Worm (Caenorhabditis elegans) whole organism, young adult: ENCODE measurements around the gene C45G9.15.
A peak's percentile ranks its signal among the peaks of the same experiment; 100 is the strongest.

Experiments used
- C06A6.2 ChIP-seq: fragments of 200-800 bp; sonication (Bioruptor generic); conservative IDR thresholded peaks from 2 replicates; pipeline ENCODE4 v1.3.6; 2022; ENCODE audit warnings: missing genetic modification characterization, missing compliant biosample characterization
- F22D6.2 ChIP-seq: sonication (generic microtip); optimal IDR thresholded peaks from 2 replicates; lab custom pipeline; 2016; ENCODE audit warnings: mild to moderate bottlenecking, missing genetic modification characterization, missing compliant biosample characterization
- F23B12.7 ChIP-seq: sonication (generic microtip); optimal IDR thresholded peaks from 2 replicates; lab custom pipeline; 2017; ENCODE audit warnings: missing genetic modification characterization, mild to moderate bottlenecking, missing compliant biosample characterization, antibody characterized with exemption, moderate library complexity; ENCODE audit not compliant: insufficient read depth
- F37B4.10 ChIP-seq: fragments of 200-800 bp; sonication (Bioruptor generic); IDR thresholded peaks from 2 replicates; pipeline ENCODE4 v1.3.6; 2022; ENCODE audit warnings: missing genetic modification characterization, missing compliant biosample characterization
- F39B2.1 ChIP-seq: fragments of 200-800 bp; sonication (Bioruptor generic); IDR thresholded peaks from 2 replicates; pipeline ENCODE4 v1.3.6; 2022; ENCODE audit warnings: missing genetic modification reagents, missing genetic modification characterization, missing compliant biosample characterization
- F57A8.1 ChIP-seq: fragments of 200-800 bp; sonication (Bioruptor generic); optimal IDR thresholded peaks from 2 replicates; lab custom pipeline; 2018; ENCODE audit warnings: mild to moderate bottlenecking, missing genetic modification characterization, moderate library complexity, missing compliant biosample characterization
- T26A5.8 ChIP-seq: sonication (generic microtip); optimal IDR thresholded peaks from 2 replicates; lab custom pipeline; 2016; ENCODE audit warnings: missing genetic modification characterization, missing compliant biosample characterization
- Y53G8AR.9 ChIP-seq: fragments of 200-800 bp; sonication (Bioruptor generic); conservative IDR thresholded peaks from 2 replicates; pipeline ENCODE4 v1.3.6; 2022; ENCODE audit warnings: missing genetic modification reagents, missing genetic modification characterization, missing compliant biosample characterization
- Y67H2A.10 ChIP-seq: fragments of 200-800 bp; sonication (Bioruptor generic); conservative IDR thresholded peaks from 2 replicates; pipeline ENCODE4 v1.3.6; 2022; ENCODE audit warnings: missing genetic modification reagents, missing genetic modification characterization, missing compliant biosample characterization
- Y95B8A.8 ChIP-seq: fragments of 200-800 bp; sonication (Bioruptor generic); IDR thresholded peaks from 2 replicates; pipeline ENCODE4 v1.3.6; 2022; ENCODE audit warnings: missing genetic modification reagents, missing genetic modification characterization, missing compliant biosample characterization
- ZK185.1 ChIP-seq: sonication (generic microtip); optimal IDR thresholded peaks from 2 replicates; lab custom pipeline; 2016; ENCODE audit warnings: mild to moderate bottlenecking, missing genetic modification characterization, missing compliant biosample characterization; ENCODE audit not compliant: poor library complexity, severe bottlenecking
- ama-1 ChIP-seq, 3 experiments: fragments of 150-350 bp in 1 of 3; sonication (generic microtip) in 2 of 3; optimal IDR thresholded peaks; 2 replicates each; lab custom pipeline; 2014 to 2018; ENCODE audit warnings: missing biosample characterization in 2 of 3, missing genetic modification characterization in 2 of 3, missing genetic modification reagents in 2 of 3
- aptf-3 ChIP-seq: fragments of 200-800 bp; sonication (Bioruptor generic); IDR thresholded peaks from 2 replicates; pipeline ENCODE4 v1.3.6; 2022; ENCODE audit warnings: missing genetic modification characterization, missing compliant biosample characterization
- attf-6 ChIP-seq: fragments of 200-800 bp; sonication (Bioruptor generic); IDR thresholded peaks from 2 replicates; pipeline ENCODE4 v1.3.6; 2022; ENCODE audit warnings: missing genetic modification reagents, missing genetic modification characterization, missing compliant biosample characterization
- bed-2 ChIP-seq: fragments of 200-800 bp; sonication (Bioruptor generic); IDR thresholded peaks from 2 replicates; pipeline ENCODE4 v1.3.6; 2022; ENCODE audit warnings: missing genetic modification reagents, missing genetic modification characterization, missing compliant biosample characterization
- ccch-3 ChIP-seq: fragments of 200-800 bp; sonication (Bioruptor generic); optimal IDR thresholded peaks from 2 replicates; lab custom pipeline; 2018; ENCODE audit warnings: mild to moderate bottlenecking, missing genetic modification characterization, missing compliant biosample characterization
- cebp-1 ChIP-seq, 2 experiments: fragments of 200-800 bp in 1 of 2; sonication (Bioruptor generic) in 1 of 2; sonication (generic microtip) in 1 of 2; IDR thresholded peaks in 1 of 2; optimal IDR thresholded peaks in 1 of 2; 2 replicates each; pipeline versions ENCODE4 v1.3.6 to Lab custom; 2017 to 2022; ENCODE audit warnings: missing compliant biosample characterization in 2 of 2, missing genetic modification characterization in 2 of 2, mild to moderate bottlenecking in 1 of 2, missing genetic modification reagents in 1 of 2, moderate library complexity in 1 of 2
- cebp-2 ChIP-seq: fragments of 200-800 bp; sonication (Bioruptor generic); IDR thresholded peaks from 2 replicates; pipeline ENCODE4 v1.3.6; 2022; ENCODE audit warnings: missing genetic modification characterization, missing compliant biosample characterization
- ceh-100 ChIP-seq: fragments of 200-800 bp; sonication (Bioruptor generic); IDR thresholded peaks from 2 replicates; pipeline ENCODE4 v1.3.6; 2022; ENCODE audit warnings: missing genetic modification reagents, missing genetic modification characterization, missing compliant biosample characterization
- ceh-40 ChIP-seq: fragments of 200-800 bp; sonication (Bioruptor generic); IDR thresholded peaks from 2 replicates; pipeline ENCODE4 v1.3.6; 2022; ENCODE audit warnings: missing genetic modification characterization, missing compliant biosample characterization
- ceh-58 ChIP-seq: fragments of 200-800 bp; sonication (Bioruptor generic); IDR thresholded peaks from 2 replicates; pipeline ENCODE4 v1.3.6; 2022; ENCODE audit warnings: missing genetic modification characterization, missing compliant biosample characterization
- ceh-91 ChIP-seq: fragments of 200-800 bp; sonication (Bioruptor generic); IDR thresholded peaks from 2 replicates; pipeline ENCODE4 v1.3.6; 2022; ENCODE audit warnings: missing genetic modification reagents, missing genetic modification characterization, missing compliant biosample characterization
- die-1 ChIP-seq: sonication (generic microtip); optimal IDR thresholded peaks from 2 replicates; lab custom pipeline; 2016; ENCODE audit warnings: missing genotype, mild to moderate bottlenecking, missing genetic modification characterization, missing compliant biosample characterization
- dox-1 ChIP-seq: fragments of 200-800 bp; sonication (Bioruptor generic); IDR thresholded peaks from 2 replicates; pipeline ENCODE4 v1.3.6; 2022; ENCODE audit warnings: missing genetic modification reagents, missing genetic modification characterization, missing compliant biosample characterization
- dpff-1 ChIP-seq: sonication (generic microtip); optimal IDR thresholded peaks from 2 replicates; lab custom pipeline; 2017; ENCODE audit warnings: mild to moderate bottlenecking, missing genetic modification characterization, missing compliant biosample characterization
- efl-1 ChIP-seq: fragments of 150-350 bp; optimal IDR thresholded peaks from 2 replicates; lab custom pipeline; 2014; ENCODE audit warnings: missing biosample characterization, missing genetic modification reagents, missing genetic modification characterization
- egl-44 ChIP-seq: fragments of 200-800 bp; sonication (Bioruptor generic); IDR thresholded peaks from 2 replicates; pipeline ENCODE4 v1.3.6; 2022; ENCODE audit warnings: missing genetic modification reagents, missing genetic modification characterization, missing compliant biosample characterization
- gei-17 ChIP-seq: fragments of 200-800 bp; sonication (Bioruptor generic); optimal IDR thresholded peaks from 2 replicates; lab custom pipeline; 2018; ENCODE audit warnings: mild to moderate bottlenecking, missing genetic modification characterization, missing compliant biosample characterization
- hlh-12 ChIP-seq: sonication (generic microtip); optimal IDR thresholded peaks from 2 replicates; lab custom pipeline; 2016; ENCODE audit warnings: missing genetic modification characterization, missing compliant biosample characterization
- hlh-26 ChIP-seq: fragments of 200-800 bp; sonication (Bioruptor generic); conservative IDR thresholded peaks from 2 replicates; pipeline ENCODE4 v1.3.6; 2022; ENCODE audit warnings: missing genetic modification reagents, missing genetic modification characterization, missing compliant biosample characterization
- hmg-20 ChIP-seq: fragments of 200-800 bp; sonication (Bioruptor generic); IDR thresholded peaks from 2 replicates; pipeline ENCODE4 v1.3.6; 2022; ENCODE audit warnings: missing genetic modification reagents, missing genetic modification characterization, missing compliant biosample characterization
- let-607 ChIP-seq, 2 experiments: fragments of 200-800 bp in 1 of 2; sonication (Bioruptor generic) in 1 of 2; sonication (generic microtip) in 1 of 2; optimal IDR thresholded peaks; 2 replicates each; lab custom pipeline; 2016 to 2018; ENCODE audit warnings: mild to moderate bottlenecking in 2 of 2, missing compliant biosample characterization in 2 of 2, missing genetic modification characterization in 2 of 2, moderate library complexity in 2 of 2, missing genotype in 1 of 2
- lin-35 ChIP-seq, 3 experiments: fragments of 150-350 bp in 2 of 3; sonication (generic microtip) in 1 of 3; optimal IDR thresholded peaks; 2 replicates each; lab custom pipeline; 2014 to 2018; ENCODE audit warnings: missing biosample characterization in 3 of 3, missing genetic modification characterization in 3 of 3, missing genetic modification reagents in 3 of 3
- lir-1 ChIP-seq: fragments of 200-800 bp; sonication (Bioruptor generic); conservative IDR thresholded peaks from 2 replicates; pipeline ENCODE4 v1.3.6; 2022; ENCODE audit warnings: missing genetic modification reagents, missing genetic modification characterization, missing compliant biosample characterization
- madf-10 ChIP-seq: sonication (generic microtip); optimal IDR thresholded peaks from 2 replicates; lab custom pipeline; 2016; ENCODE audit warnings: mild to moderate bottlenecking, missing genetic modification characterization, missing compliant biosample characterization
- pbrm-1 ChIP-seq: fragments of 200-800 bp; sonication (Bioruptor generic); IDR thresholded peaks from 2 replicates; pipeline ENCODE4 v1.3.6; 2022; ENCODE audit warnings: missing genetic modification reagents, missing genetic modification characterization, missing compliant biosample characterization
- snpc-1.1 ChIP-seq: sonication (generic microtip); optimal IDR thresholded peaks from 2 replicates; lab custom pipeline; 2017; ENCODE audit warnings: missing genetic modification characterization, mild to moderate bottlenecking, missing compliant biosample characterization, antibody characterized with exemption, moderate library complexity, missing genotype, missing genetic modification reagents; ENCODE audit not compliant: insufficient read depth
- snpc-3.4 ChIP-seq: sonication (generic microtip); optimal IDR thresholded peaks from 2 replicates; lab custom pipeline; 2017; ENCODE audit warnings: missing genetic modification characterization, mild to moderate bottlenecking, missing compliant biosample characterization, antibody characterized with exemption, moderate library complexity, missing genotype, missing genetic modification reagents
- somi-1 ChIP-seq: fragments of 200-800 bp; sonication (Bioruptor generic); optimal IDR thresholded peaks from 2 replicates; lab custom pipeline; 2018; ENCODE audit warnings: mild to moderate bottlenecking, missing genetic modification characterization, missing compliant biosample characterization
- sptf-2 ChIP-seq: fragments of 200-800 bp; sonication (Bioruptor generic); optimal IDR thresholded peaks from 2 replicates; lab custom pipeline; 2018; ENCODE audit warnings: mild to moderate bottlenecking, missing genetic modification characterization, missing compliant biosample characterization
- tbp1 ChIP-seq: fragments of 200-800 bp; sonication (Bioruptor generic); optimal IDR thresholded peaks from 2 replicates; lab custom pipeline; 2018; ENCODE audit warnings: mild to moderate bottlenecking, missing genetic modification characterization, missing compliant biosample characterization
- tbx-9 ChIP-seq: sonication (generic microtip); optimal IDR thresholded peaks from 2 replicates; lab custom pipeline; 2016; ENCODE audit warnings: borderline replicate concordance, missing genetic modification characterization, inconsistent platforms, missing compliant biosample characterization
- unc-62 ChIP-seq: fragments of 150-350 bp; optimal IDR thresholded peaks from 2 replicates; lab custom pipeline; 2014; ENCODE audit warnings: missing biosample characterization, missing genetic modification reagents, missing genetic modification characterization
- ztf-18 ChIP-seq: sonication (generic microtip); optimal IDR thresholded peaks from 2 replicates; lab custom pipeline; 2016; ENCODE audit warnings: missing genotype, mild to moderate bottlenecking, missing genetic modification characterization, missing compliant biosample characterization
- ztf-25 ChIP-seq: fragments of 200-800 bp; sonication (Bioruptor generic); IDR thresholded peaks from 2 replicates; pipeline ENCODE4 v1.3.6; 2022; ENCODE audit warnings: missing genetic modification reagents, missing genetic modification characterization, missing compliant biosample characterization
- ztf-3 ChIP-seq: fragments of 200-800 bp; sonication (Bioruptor generic); optimal IDR thresholded peaks from 2 replicates; lab custom pipeline; 2018; ENCODE audit warnings: mild to moderate bottlenecking, missing genetic modification characterization, missing compliant biosample characterization

Gene C45G9.15

ce11 chrIII:5018116-5018689 is 33.6 kb downstream of the C45G9.15 start, which contains the start of gene wip-1:
wip-1 (plus strand) TSS chrIII:5018639.
- TF ChIP-seq madf-10 (tag; lab: Kevin White, UChicago), result peak; percentile 93
- TF ChIP-seq egl-44 (GFP tag; lab: Robert Waterston, UW), result peak; percentile 96
- peak; percentile 87 for TF ChIP-seq F22D6.2
- TF ChIP-seq hlh-26 (GFP tag; lab: Robert Waterston, UW), result no peak
- TF ChIP-seq F57A8.1 (GFP tag; lab: Kevin White, UChicago), result peak; percentile 80
- peak; percentile 99 for TF ChIP-seq dox-1
- TF ChIP-seq ama-1 (optimal IDR thresholded peaks at IDR 0.05; lab: Kevin White, UChicago), result no peak
- TF ChIP-seq ama-1 (GFP tag; optimal IDR thresholded peaks at IDR 0.05; lab: Kevin White, UChicago), result peak; percentile 27 to 80
- peak; percentile 96 for TF ChIP-seq ZK185.1 (tag; lab: Kevin White, UChicago)
- TF ChIP-seq snpc-3.4, result peak; percentile 96
- no peak for TF ChIP-seq ccch-3
- peak; percentile 81; the same call in 1 of the 2 replicates for TF ChIP-seq cebp-2 (GFP tag; lab: Robert Waterston, UW)
- TF ChIP-seq ceh-40 (GFP tag; lab: Robert Waterston, UW), result no peak
- TF ChIP-seq C06A6.2 (GFP tag; lab: Robert Waterston, UW), result peak; percentile 93
- TF ChIP-seq die-1 (tag; lab: Kevin White, UChicago), result peak; percentile 72
- peak; percentile 100 for TF ChIP-seq ztf-18 (tag; lab: Kevin White, UChicago)
- TF ChIP-seq pbrm-1, result peak; percentile 99
- peak; percentile 89 for TF ChIP-seq Y67H2A.10
- TF ChIP-seq tbp1 (GFP tag; lab: Kevin White, UChicago), result peak; percentile 79
- peak; percentile 98 for TF ChIP-seq F23B12.7
- 0 out of 2 replicates have a peak, but pooled peaks have one; percentile 87 for TF ChIP-seq F37B4.10 (GFP tag; lab: Robert Waterston, UW)
- TF ChIP-seq T26A5.8 (tag; lab: Kevin White, UChicago), result no peak
- TF ChIP-seq cebp-1 (GFP tag; IDR thresholded peaks at IDR 0.05; lab: Robert Waterston, UW), result peak; percentile 90
- peak; percentile 97 for TF ChIP-seq cebp-1 (tag; optimal IDR thresholded peaks at IDR 0.05; lab: Kevin White, UChicago)
- peak; percentile 81 for TF ChIP-seq snpc-1.1 (tag; lab: Kevin White, UChicago)
- peak; percentile 94 for TF ChIP-seq somi-1
- TF ChIP-seq F39B2.1 (GFP tag; lab: Robert Waterston, UW), result peak; percentile 93
- TF ChIP-seq unc-62, result peak; percentile 17
- 0 out of 2 replicates have a peak, but pooled peaks have one; percentile 24 for TF ChIP-seq aptf-3 (GFP tag; lab: Robert Waterston, UW)
- peak; percentile 93 for TF ChIP-seq ceh-91 (GFP tag; lab: Robert Waterston, UW)
- peak; percentile 56; the same call in 1 of the 2 replicates for TF ChIP-seq bed-2 (GFP tag; lab: Robert Waterston, UW)
- peak; percentile 91 for TF ChIP-seq sptf-2 (GFP tag; lab: Kevin White, UChicago)
- TF ChIP-seq hmg-20, result peak; percentile 88
- no peak for TF ChIP-seq hlh-12
- TF ChIP-seq ztf-25, result peak; percentile 47; the same call in 1 of the 2 replicates
- TF ChIP-seq let-607 (tag; optimal IDR thresholded peaks at IDR 0.05; lab: Kevin White, UChicago), result peak; percentile 85 to 94
- peak; percentile 98 for TF ChIP-seq Y95B8A.8 (GFP tag; lab: Robert Waterston, UW)
- peak; percentile 89 for TF ChIP-seq ceh-100 (GFP tag; lab: Robert Waterston, UW)
- peak; percentile 95 for TF ChIP-seq lir-1 (GFP tag; lab: Robert Waterston, UW)
- no peak for TF ChIP-seq ceh-58 (GFP tag; lab: Robert Waterston, UW)
- TF ChIP-seq tbx-9 (tag; lab: Kevin White, UChicago), result no peak
- TF ChIP-seq attf-6, result peak; percentile 83
- TF ChIP-seq gei-17 (GFP tag; lab: Kevin White, UChicago), result peak; percentile 85
- no peak for TF ChIP-seq dpff-1 (tag; lab: Kevin White, UChicago)
- peak; percentile 73 for TF ChIP-seq ztf-3 (GFP tag; lab: Kevin White, UChicago)
- peak; percentile 98 for TF ChIP-seq Y53G8AR.9 (GFP tag; lab: Robert Waterston, UW)
- TF ChIP-seq lin-35 (GFP tag; optimal IDR thresholded peaks at IDR 0.05; lab: Kevin White, UChicago), result peak; percentile 58 to 97 (median 82)
- peak; percentile 79 for TF ChIP-seq efl-1
